Fruit fly (Drosophila melanogaster) whole organism, wandering third instar larva: ENCODE measurements around the gene CG33791.

Source experiments
- Abd-B ChIP-seq: fragments of >200 bp; optimal IDR thresholded peaks from 2 replicates; lab custom pipeline; 2017; ENCODE audit warnings: missing biosample characterization, missing genetic modification characterization
- CG32264 ChIP-seq: fragments of 200-800 bp; sonication (Bioruptor generic); optimal IDR thresholded peaks from 2 replicates; lab custom pipeline; 2016; ENCODE audit warnings: missing biosample characterization, missing genetic modification characterization
- CG9705 ChIP-seq: fragments of 200-800 bp; sonication (Bioruptor generic); optimal IDR thresholded peaks from 2 replicates; lab custom pipeline; 2018; ENCODE audit warnings: missing biosample characterization, mild to moderate bottlenecking, missing genetic modification characterization
- CrebA ChIP-seq: fragments of 200-800 bp; sonication (Bioruptor generic); optimal IDR thresholded peaks from 2 replicates; lab custom pipeline; 2016; ENCODE audit warnings: missing biosample characterization, mild to moderate bottlenecking, missing genetic modification characterization, borderline replicate concordance
- Dfd ChIP-seq: fragments of >200 bp; optimal IDR thresholded peaks from 2 replicates; lab custom pipeline; 2017; ENCODE audit warnings: missing biosample characterization, missing genetic modification characterization
- Dif ChIP-seq: fragments of 200-275, 200-300 bp; sonication (Bioruptor generic); optimal IDR thresholded peaks from 2 replicates; lab custom pipeline; 2018; ENCODE audit warnings: missing biosample characterization, missing genetic modification characterization; ENCODE audit not compliant: partially characterized antibody
- GATAd ChIP-seq: sonication (Bioruptor generic); optimal IDR thresholded peaks from 2 replicates; lab custom pipeline; 2016; ENCODE audit warnings: missing biosample characterization, missing genetic modification characterization
- HLH106 ChIP-seq: fragments of 200-800 bp; optimal IDR thresholded peaks from 3 replicates; lab custom pipeline; 2019; ENCODE audit warnings: missing biosample characterization, mild to moderate bottlenecking, missing genetic modification characterization, moderate library complexity
- Hnf4 ChIP-seq: fragments of 200-800 bp; sonication (Bioruptor generic); optimal IDR thresholded peaks from 2 replicates; lab custom pipeline; 2016; ENCODE audit warnings: missing biosample characterization, mild to moderate bottlenecking, missing genetic modification characterization
- Hr78 ChIP-seq: fragments of >200 bp; optimal IDR thresholded peaks from 2 replicates; lab custom pipeline; 2017; ENCODE audit warnings: missing biosample characterization, missing genetic modification characterization
- Hr83 ChIP-seq: fragments of 200-300 bp; sonication (Bioruptor generic); optimal IDR thresholded peaks from 2 replicates; lab custom pipeline; 2016; ENCODE audit warnings: missing biosample characterization, mild to moderate bottlenecking, missing genetic modification characterization, moderate library complexity; ENCODE audit not compliant: poor library complexity, severe bottlenecking
- Jra ChIP-seq: sonication (Bioruptor generic); optimal IDR thresholded peaks from 2 replicates; lab custom pipeline; 2016; ENCODE audit warnings: missing biosample characterization, missing genetic modification characterization
- Mio ChIP-seq: sonication (Bioruptor generic); optimal IDR thresholded peaks from 2 replicates; lab custom pipeline; 2016; ENCODE audit warnings: missing biosample characterization, missing genetic modification characterization
- Myc ChIP-seq: fragments of >200 bp; optimal IDR thresholded peaks from 2 replicates; lab custom pipeline; 2017
- N ChIP-seq: fragments of >200 bp; optimal IDR thresholded peaks from 2 replicates; lab custom pipeline; 2018; ENCODE audit warnings: missing biosample characterization, missing external identifiers, missing genetic modification characterization
- OdsH ChIP-seq: fragments of 200-800 bp; sonication (Bioruptor generic); optimal IDR thresholded peaks from 2 replicates; lab custom pipeline; 2016; ENCODE audit warnings: missing biosample characterization, mild to moderate bottlenecking, missing genetic modification characterization
- Rel ChIP-seq, 2 experiments: fragments of 200-800 bp; sonication (Bioruptor generic) in 1 of 2; optimal IDR thresholded peaks; 2 replicates in 1 of 2; 3 replicates in 1 of 2; lab custom pipeline; 2016 to 2019; ENCODE audit warnings: mild to moderate bottlenecking in 2 of 2, missing biosample characterization in 2 of 2, missing genetic modification characterization in 2 of 2, moderate library complexity in 1 of 2
- Sp1 ChIP-seq: fragments of 200-800 bp; sonication (Bioruptor generic); optimal IDR thresholded peaks from 3 replicates; lab custom pipeline; 2019; ENCODE audit warnings: missing biosample characterization, mild to moderate bottlenecking, missing genetic modification characterization, moderate library complexity
- Vsx2 ChIP-seq: fragments of 200-300, 225-300 bp; sonication (Bioruptor generic); optimal IDR thresholded peaks from 2 replicates; lab custom pipeline; 2018; ENCODE audit warnings: missing biosample characterization, missing genetic modification characterization; ENCODE audit not compliant: partially characterized antibody
- br ChIP-seq: fragments of 200-800 bp; sonication (Bioruptor generic); optimal IDR thresholded peaks from 2 replicates; lab custom pipeline; 2016; ENCODE audit warnings: missing biosample characterization, missing genetic modification characterization
- brk ChIP-seq: fragments of 200-800 bp; sonication (Bioruptor generic); optimal IDR thresholded peaks from 2 replicates; lab custom pipeline; 2016; ENCODE audit warnings: missing biosample characterization, mild to moderate bottlenecking, missing genetic modification characterization
- dl ChIP-seq, 2 experiments: fragments of 175-275, 200-275 bp in 1 of 2; fragments of 200-275 bp in 1 of 2; sonication (Bioruptor generic); optimal IDR thresholded peaks; lab custom pipeline; 2018; ENCODE audit warnings: mild to moderate bottlenecking in 2 of 2, missing biosample characterization in 2 of 2, missing genetic modification characterization in 2 of 2, moderate library complexity in 2 of 2; ENCODE audit not compliant: partially characterized antibody in 2 of 2, insufficient read depth in 1 of 2
- dmrt93B ChIP-seq: fragments of 200-800 bp; sonication (Bioruptor generic); optimal IDR thresholded peaks from 2 replicates; lab custom pipeline; 2018; ENCODE audit warnings: missing biosample characterization, mild to moderate bottlenecking, missing genetic modification characterization
- dsf ChIP-seq: sonication (Bioruptor generic); optimal IDR thresholded peaks from 2 replicates; lab custom pipeline; 2016; ENCODE audit warnings: missing biosample characterization, missing genetic modification characterization, borderline replicate concordance
- ey ChIP-seq: fragments of 200-800 bp; sonication (Bioruptor generic); optimal IDR thresholded peaks from 2 replicates; lab custom pipeline; 2016; ENCODE audit warnings: missing biosample characterization, missing genetic modification characterization
- foxo ChIP-seq, 2 experiments: fragments of 200-800 bp; sonication (Bioruptor generic); optimal IDR thresholded peaks; 2 replicates in 1 of 2; 3 replicates in 1 of 2; lab custom pipeline; 2016 to 2017; ENCODE audit warnings: missing biosample characterization in 2 of 2, missing genetic modification characterization in 2 of 2
- fru ChIP-seq: fragments of 200-800 bp; sonication (Bioruptor generic); optimal IDR thresholded peaks from 3 replicates; lab custom pipeline; 2016; ENCODE audit warnings: missing biosample characterization, mild to moderate bottlenecking, missing genetic modification characterization
- h ChIP-seq: fragments of 200-800 bp; sonication (Bioruptor generic); optimal IDR thresholded peaks from 3 replicates; lab custom pipeline; 2016; ENCODE audit warnings: missing biosample characterization, mild to moderate bottlenecking, missing genetic modification characterization
- jim ChIP-seq: fragments of 175-275, 200-325 bp; sonication (Bioruptor generic); optimal IDR thresholded peaks from 2 replicates; lab custom pipeline; 2016; ENCODE audit warnings: missing biosample characterization, mild to moderate bottlenecking, missing genetic modification characterization
- lola ChIP-seq: fragments of >200 bp; optimal IDR thresholded peaks from 2 replicates; lab custom pipeline; 2017; ENCODE audit warnings: missing biosample characterization, missing genetic modification characterization
- pan ChIP-seq: fragments of >200 bp; optimal IDR thresholded peaks from 2 replicates; lab custom pipeline; 2017
- psq ChIP-seq: fragments of 200-800 bp; sonication (Bioruptor generic); optimal IDR thresholded peaks from 3 replicates; lab custom pipeline; 2017; ENCODE audit warnings: missing biosample characterization, mild to moderate bottlenecking, missing genetic modification characterization, moderate library complexity
- rgr ChIP-seq: fragments of 200-800 bp; sonication (Bioruptor generic); optimal IDR thresholded peaks from 3 replicates; lab custom pipeline; 2016; ENCODE audit warnings: missing biosample characterization, mild to moderate bottlenecking, missing genetic modification characterization
- sage ChIP-seq: fragments of 200-800 bp; sonication (Bioruptor generic); optimal IDR thresholded peaks from 2 replicates; lab custom pipeline; 2016; ENCODE audit warnings: missing biosample characterization, mild to moderate bottlenecking, missing genetic modification characterization
- sv ChIP-seq: fragments of 200-800 bp; sonication (Bioruptor generic); optimal IDR thresholded peaks from 3 replicates; lab custom pipeline; 2016; ENCODE audit warnings: missing biosample characterization, missing genetic modification characterization
- tai ChIP-seq: sonication (Bioruptor generic); optimal IDR thresholded peaks from 2 replicates; lab custom pipeline; 2016; ENCODE audit warnings: missing biosample characterization, missing genetic modification characterization
- usp ChIP-seq: fragments of >200 bp; optimal IDR thresholded peaks from 2 replicates; lab custom pipeline; 2017; ENCODE audit warnings: missing biosample characterization, missing genetic modification characterization
- woc ChIP-seq: sonication (Bioruptor generic); optimal IDR thresholded peaks from 2 replicates; lab custom pipeline; 2016; ENCODE audit warnings: missing biosample characterization, mild to moderate bottlenecking, missing genetic modification characterization

CG33791 gene

dm6 chr3L:1639185-1639812 lies 36.5 kb downstream of the CG33791 start, which contains the start of the genes Mettl2 and Bgb:
TSS of gene Mettl2 (minus strand) at chr3L:1639235.
TSS of gene Bgb (plus strand) at chr3L:1639711.
- peak; percentile 79 for TF ChIP-seq CG9705
- no peak for TF ChIP-seq Myc (lab: Kevin White, UChicago)
- peak; percentile 56 for TF ChIP-seq CG32264 (GFP tag; lab: Kevin White, UChicago)
- TF ChIP-seq Hr78 (GFP tag; lab: Kevin White, UChicago): no peak
- TF ChIP-seq CrebA: no peak
- no peak for TF ChIP-seq Abd-B (GFP tag; lab: Kevin White, UChicago)
- peak; percentile 86 for TF ChIP-seq h
- TF ChIP-seq dmrt93B (GFP tag; lab: Kevin White, UChicago): peak; percentile 77
- no peak for TF ChIP-seq usp (GFP tag; lab: Kevin White, UChicago)
- TF ChIP-seq ey (GFP tag; lab: Kevin White, UChicago): peak; percentile 83
- TF ChIP-seq HLH106 (tag; lab: Kevin White, UChicago): peak; percentile 89
- TF ChIP-seq Vsx2 (GFP tag; lab: Kevin White, UChicago): no peak
- TF ChIP-seq jim: no peak
- TF ChIP-seq dl (GFP tag; optimal IDR thresholded peaks at IDR 0.05; lab: Kevin White, UChicago; ENCODE audit: insufficient read depth in 1 of 2, partially characterized antibody in 2 of 2): no peak
- peak; percentile 82 for TF ChIP-seq br (GFP tag; lab: Kevin White, UChicago)
- peak; percentile 8 for TF ChIP-seq Hr83
- TF ChIP-seq sage (GFP tag; lab: Kevin White, UChicago): no peak
- TF ChIP-seq fru (GFP tag; lab: Kevin White, UChicago): peak; percentile 86
- no peak for TF ChIP-seq N (GFP tag; lab: Kevin White, UChicago)
- TF ChIP-seq Mio: no peak
- no peak for TF ChIP-seq tai (GFP tag; lab: Kevin White, UChicago)
- TF ChIP-seq GATAd (GFP tag; lab: Kevin White, UChicago): no peak
- TF ChIP-seq dsf: no peak
- TF ChIP-seq foxo (GFP tag; optimal IDR thresholded peaks at IDR 0.05; lab: Kevin White, UChicago): peak in 1 of 2 experiments; percentile 89
- peak; percentile 62 for TF ChIP-seq psq
- no peak for TF ChIP-seq Jra (GFP tag; lab: Kevin White, UChicago)
- TF ChIP-seq lola (GFP tag; lab: Kevin White, UChicago): no peak
- TF ChIP-seq Dfd (GFP tag; lab: Kevin White, UChicago): no peak
- no peak for TF ChIP-seq pan
- TF ChIP-seq woc (GFP tag; lab: Kevin White, UChicago): peak; percentile 94
- TF ChIP-seq sv (GFP tag; lab: Kevin White, UChicago): peak; percentile 62
- TF ChIP-seq Sp1 (GFP tag; lab: Kevin White, UChicago): peak; percentile 54
- TF ChIP-seq Hnf4 (GFP tag; lab: Kevin White, UChicago): no peak
- no peak for TF ChIP-seq brk
- TF ChIP-seq Dif: no peak
- TF ChIP-seq OdsH (GFP tag; lab: Kevin White, UChicago): peak; percentile 71
- peak; percentile 88 for TF ChIP-seq rgr
- no peak for TF ChIP-seq Rel (GFP tag; optimal IDR thresholded peaks at IDR 0.05; lab: Kevin White, UChicago)
- TF ChIP-seq Rel (tag; optimal IDR thresholded peaks at IDR 0.05; lab: Kevin White, UChicago): peak; percentile 16

- TF ChIP-seq Rel (GFP tag; optimal IDR thresholded peaks at IDR 0.05; lab: Kevin White, UChicago): peak; percentile 88
- TF ChIP-seq Rel (tag; optimal IDR thresholded peaks at IDR 0.05; lab: Kevin White, UChicago): peak; percentile 83
- TF ChIP-seq Hr78 (GFP tag; lab: Kevin White, UChicago): no peak
- TF ChIP-seq sv (GFP tag; lab: Kevin White, UChicago): peak; percentile 97
- TF ChIP-seq psq: peak; percentile 95
- no peak for TF ChIP-seq dl (GFP tag; optimal IDR thresholded peaks at IDR 0.05; lab: Kevin White, UChicago; ENCODE audit: insufficient read depth in 1 of 2, partially characterized antibody in 2 of 2)
- TF ChIP-seq Abd-B (GFP tag; lab: Kevin White, UChicago): no peak
- TF ChIP-seq br (GFP tag; lab: Kevin White, UChicago): peak; percentile 96
- peak; percentile 98 for TF ChIP-seq rgr
- peak; percentile 78 for TF ChIP-seq GATAd (GFP tag; lab: Kevin White, UChicago)
- no peak for TF ChIP-seq tai (GFP tag; lab: Kevin White, UChicago)
- no peak for TF ChIP-seq Vsx2 (GFP tag; lab: Kevin White, UChicago)
- TF ChIP-seq dsf: peak; percentile 94
- peak; percentile 89 for TF ChIP-seq dmrt93B (GFP tag; lab: Kevin White, UChicago)
- TF ChIP-seq pan: no peak
- peak; percentile 86 for TF ChIP-seq CG9705
- TF ChIP-seq CrebA: no peak
- TF ChIP-seq Hnf4 (GFP tag; lab: Kevin White, UChicago): no peak
- TF ChIP-seq Myc (lab: Kevin White, UChicago): peak; percentile 32
- TF ChIP-seq OdsH (GFP tag; lab: Kevin White, UChicago): peak; percentile 97
- TF ChIP-seq brk: no peak
- TF ChIP-seq HLH106 (tag; lab: Kevin White, UChicago): peak; percentile 98
- peak; percentile 83 for TF ChIP-seq Hr83
- peak; percentile 96 for TF ChIP-seq woc (GFP tag; lab: Kevin White, UChicago)
- TF ChIP-seq CG32264 (GFP tag; lab: Kevin White, UChicago): peak; percentile 91
- peak; percentile 97 for TF ChIP-seq Sp1 (GFP tag; lab: Kevin White, UChicago)
- TF ChIP-seq Dfd (GFP tag; lab: Kevin White, UChicago): no peak
- peak; percentile 95 for TF ChIP-seq ey (GFP tag; lab: Kevin White, UChicago)
- TF ChIP-seq jim: no peak
- TF ChIP-seq foxo (GFP tag; optimal IDR thresholded peaks at IDR 0.05; lab: Kevin White, UChicago): peak; percentile 80 to 98
- TF ChIP-seq fru (GFP tag; lab: Kevin White, UChicago): peak; percentile 95
- TF ChIP-seq usp (GFP tag; lab: Kevin White, UChicago): no peak
- TF ChIP-seq N (GFP tag; lab: Kevin White, UChicago): no peak
- no peak for TF ChIP-seq Dif
- TF ChIP-seq sage (GFP tag; lab: Kevin White, UChicago): no peak
- no peak for TF ChIP-seq lola (GFP tag; lab: Kevin White, UChicago)
- TF ChIP-seq Mio: peak; percentile 60
- TF ChIP-seq Jra (GFP tag; lab: Kevin White, UChicago): peak; percentile 96
- peak; percentile 99 for TF ChIP-seq h
Observed at dm6 chr3L:1644920-1645567, 42.3 kb downstream of the CG33791 start, which contains the start of the genes alphaCOP and CG13919. TSS of gene alphaCOP (minus strand) at chr3L:1645199. TSS of gene CG13919 (plus strand) at chr3L:1645467.
